Worm (Caenorhabditis elegans) whole organism, L4 larva: ENCODE results near the gene chil-15.
"Not testable (repeated sequence)": the region's sequence is repeated elsewhere in the genome, so short reads cannot be mapped to it uniquely, and the experiment has no call there.

Experiments used
- ZK546.5 ChIP-seq, 2 experiments: sonication (generic microtip); optimal IDR thresholded peaks; 2 replicates each; lab custom pipeline; 2017; ENCODE audit warnings: missing biosample characterization in 2 of 2, missing genetic modification characterization in 2 of 2
- ama-1 ChIP-seq: fragments of 150-350 bp; optimal IDR thresholded peaks from 2 replicates; lab custom pipeline; 2014; ENCODE audit warnings: inconsistent platforms, mixed read lengths
- ceh-20 ChIP-seq: fragments of 200-800 bp; sonication (Bioruptor generic); IDR thresholded peaks from 2 replicates; pipeline ENCODE4 v1.3.6; 2022; ENCODE audit warnings: missing genetic modification reagents, missing genetic modification characterization, missing compliant biosample characterization
- ceh-28 ChIP-seq: fragments of 150-350 bp; optimal IDR thresholded peaks from 2 replicates; lab custom pipeline; 2014; ENCODE audit warnings: missing biosample characterization, missing genetic modification reagents, missing genetic modification characterization
- ceh-82 ChIP-seq: sonication (generic microtip); optimal IDR thresholded peaks from 2 replicates; lab custom pipeline; 2017; ENCODE audit warnings: missing biosample characterization, missing genetic modification characterization
- ces-1 ChIP-seq: fragments of 150-350 bp; sonication (generic microtip); optimal IDR thresholded peaks from 4 replicates; lab custom pipeline; 2014; ENCODE audit warnings: missing biosample characterization, missing genetic modification reagents, missing genetic modification characterization
- cey-2 ChIP-seq: sonication (generic microtip); optimal IDR thresholded peaks from 3 replicates; lab custom pipeline; 2017; ENCODE audit warnings: missing genetic modification characterization, mild to moderate bottlenecking, missing compliant biosample characterization, antibody characterized with exemption, borderline replicate concordance; ENCODE audit not compliant: insufficient read depth
- daf-8 ChIP-seq: fragments of 200-800 bp; sonication (Bioruptor generic); IDR thresholded peaks from 2 replicates; pipeline ENCODE4 v1.3.6; 2022; ENCODE audit warnings: missing genetic modification characterization, missing compliant biosample characterization
- dmd-6 ChIP-seq: fragments of 200-800 bp; sonication (Bioruptor generic); IDR thresholded peaks from 2 replicates; pipeline ENCODE4 v1.3.6; 2022; ENCODE audit warnings: missing genetic modification reagents, missing genetic modification characterization, missing compliant biosample characterization
- dpl-1 ChIP-seq: fragments of 150-350 bp; optimal IDR thresholded peaks from 2 replicates; lab custom pipeline; 2014; ENCODE audit warnings: missing biosample characterization, missing genetic modification reagents, missing genetic modification characterization
- duxl-1 ChIP-seq: sonication (generic microtip); optimal IDR thresholded peaks from 2 replicates; lab custom pipeline; 2016; ENCODE audit warnings: mild to moderate bottlenecking, missing genetic modification characterization, moderate library complexity, missing compliant biosample characterization; ENCODE audit not compliant: poor library complexity
- egl-27 ChIP-seq: sonication (generic microtip); optimal IDR thresholded peaks from 3 replicates; lab custom pipeline; 2017; ENCODE audit warnings: missing biosample characterization, missing genetic modification reagents, missing genetic modification characterization
- egl-43 ChIP-seq: fragments of 200-800 bp; sonication (Bioruptor generic); IDR thresholded peaks from 2 replicates; pipeline ENCODE4 v1.3.6; 2022; ENCODE audit warnings: missing genetic modification reagents, missing genetic modification characterization, missing compliant biosample characterization
- fos-1 ChIP-seq: fragments of 150-350 bp; optimal IDR thresholded peaks from 2 replicates; lab custom pipeline; 2014; ENCODE audit warnings: missing biosample characterization, missing genetic modification characterization
- gei-8 ChIP-seq: fragments of 200-800 bp; sonication (Bioruptor generic); optimal IDR thresholded peaks from 2 replicates; lab custom pipeline; 2018; ENCODE audit warnings: mild to moderate bottlenecking, missing genetic modification characterization, missing compliant biosample characterization
- hmg-1.1 ChIP-seq: fragments of 200-800 bp; sonication (Bioruptor generic); IDR thresholded peaks from 2 replicates; pipeline ENCODE4 v1.3.6; 2022; ENCODE audit warnings: missing genetic modification reagents, missing genetic modification characterization, missing compliant biosample characterization
- lim-7 ChIP-seq: fragments of 200-800 bp; sonication (Bioruptor generic); IDR thresholded peaks from 2 replicates; pipeline ENCODE4 v1.3.6; 2022; ENCODE audit warnings: missing genetic modification characterization, missing compliant biosample characterization
- lin-13 ChIP-seq: fragments of 150-350 bp; optimal IDR thresholded peaks from 2 replicates; lab custom pipeline; 2014; ENCODE audit warnings: missing biosample characterization, missing genetic modification reagents, missing genetic modification characterization
- lin-39 ChIP-seq: fragments of 150-350 bp; optimal IDR thresholded peaks from 2 replicates; lab custom pipeline; 2014; ENCODE audit warnings: missing biosample characterization, missing genetic modification reagents, missing genetic modification characterization
- mdt-29 ChIP-seq: fragments of 200-800 bp; sonication (Bioruptor generic); IDR thresholded peaks from 2 replicates; pipeline ENCODE4 v1.3.6; 2022; ENCODE audit warnings: missing genetic modification reagents, missing genetic modification characterization, missing compliant biosample characterization
- mxl-2 ChIP-seq: fragments of 200-800 bp; sonication (Bioruptor generic); conservative IDR thresholded peaks from 2 replicates; pipeline ENCODE4 v1.3.6; 2022; ENCODE audit warnings: missing genetic modification reagents, missing genetic modification characterization, missing compliant biosample characterization
- nhr-237 ChIP-seq: sonication (generic microtip); optimal IDR thresholded peaks from 2 replicates; lab custom pipeline; 2017; ENCODE audit warnings: missing biosample characterization, missing genetic modification characterization
- nhr-41 ChIP-seq: fragments of 200-800 bp; sonication (Bioruptor generic); IDR thresholded peaks from 2 replicates; pipeline ENCODE4 v1.3.6; 2022; ENCODE audit warnings: missing genetic modification reagents, missing genetic modification characterization, missing compliant biosample characterization
- nhr-77 ChIP-seq: fragments of 150-350 bp; optimal IDR thresholded peaks from 2 replicates; lab custom pipeline; 2014; ENCODE audit warnings: missing biosample characterization, missing genetic modification characterization
- rbr-2 ChIP-seq: sonication (generic microtip); optimal IDR thresholded peaks from 2 replicates; lab custom pipeline; 2016; ENCODE audit warnings: missing genotype, missing genetic modification characterization, missing compliant biosample characterization
- set-16 ChIP-seq: fragments of 200-800 bp; sonication (Bioruptor generic); IDR thresholded peaks from 2 replicates; pipeline ENCODE4 v1.3.6; 2022; ENCODE audit warnings: missing genetic modification reagents, missing genetic modification characterization, missing compliant biosample characterization
- snpc-4 ChIP-seq: fragments of 150-350 bp; optimal IDR thresholded peaks from 2 replicates; lab custom pipeline; 2014; ENCODE audit warnings: missing biosample characterization, missing genetic modification characterization
- spr-3 ChIP-seq: fragments of 200-800 bp; sonication (Bioruptor generic); optimal IDR thresholded peaks from 2 replicates; lab custom pipeline; 2018; ENCODE audit warnings: mild to moderate bottlenecking, missing genetic modification characterization, missing compliant biosample characterization
- tra-1 ChIP-seq: fragments of 200-800 bp; sonication (Bioruptor generic); IDR thresholded peaks from 2 replicates; pipeline ENCODE4 v1.3.6; 2022; ENCODE audit warnings: missing genetic modification reagents, missing genetic modification characterization, missing compliant biosample characterization
- unc-130 ChIP-seq: sonication (generic microtip); optimal IDR thresholded peaks from 2 replicates; lab custom pipeline; 2016; ENCODE audit warnings: missing genetic modification reagents, missing genetic modification characterization, missing compliant biosample characterization
- unc-39 ChIP-seq: sonication (generic microtip); optimal IDR thresholded peaks from 2 replicates; lab custom pipeline; 2017; ENCODE audit warnings: missing biosample characterization, missing genetic modification characterization
- vab-7 ChIP-seq: fragments of 200-800 bp; sonication (Bioruptor generic); IDR thresholded peaks from 2 replicates; pipeline ENCODE4 v1.3.6; 2022; ENCODE audit warnings: missing genetic modification reagents, missing genetic modification characterization, missing compliant biosample characterization
- zag-1 ChIP-seq: fragments of 150-350 bp; optimal IDR thresholded peaks from 2 replicates; lab custom pipeline; 2014; ENCODE audit warnings: missing biosample characterization, missing genetic modification characterization

chil-15 gene

DNA sequence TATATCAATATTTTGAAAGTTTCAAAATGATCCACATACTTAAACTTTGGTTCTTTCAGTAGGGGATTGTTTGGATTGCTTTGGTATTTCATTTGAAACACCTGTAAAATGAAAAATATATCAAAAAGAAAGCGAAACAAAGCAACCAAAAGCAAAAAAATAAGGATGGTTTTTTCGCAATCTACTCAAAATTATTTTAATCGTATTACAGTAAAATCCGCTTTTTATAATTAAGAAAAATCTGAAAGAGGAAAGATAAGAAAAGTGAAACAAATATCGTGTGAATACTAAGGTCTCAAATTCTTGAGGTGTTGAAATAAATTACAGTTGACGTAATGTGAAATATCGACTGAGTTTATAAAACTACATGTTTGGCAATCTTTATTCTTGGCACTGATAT, 22.7 kb upstream of the chil-15 start, which contains the start of gene chil-22 (continued):
- TF ChIP-seq egl-27 (tag; lab: Kevin White, UChicago): no peak

- TF ChIP-seq fos-1; ceh-82 (tag; lab: Kevin White, UChicago); zag-1: not testable (repeated sequence)
Measured at ce11 chrII:9461881-9462280, 18.5 kb upstream of the chil-15 start, which contains the start of gene chil-21. chil-21 (minus strand) TSS chrII:9461981.

- not testable (repeated sequence) for TF ChIP-seq snpc-4 (tag; lab: Kevin White, UChicago); fos-1; rbr-2 (tag; lab: Kevin White, UChicago)
Measured at ce11 chrII:9459462-9459861, 16.0 kb upstream of the chil-15 start, which contains the start of gene R09D1.14. R09D1.14 (minus strand) TSS chrII:9459562.

- no peak for TF ChIP-seq cey-2 (tag; lab: Kevin White, UChicago)
- no peak; the same call in 1 of the 2 replicates for TF ChIP-seq dmd-6 (GFP tag; lab: Robert Waterston, UW)
- no peak for TF ChIP-seq daf-8
- TF ChIP-seq nhr-77 (tag; lab: Kevin White, UChicago): no peak
Measured at ce11 chrII:9454304-9454703, 10.9 kb upstream of the chil-15 start, which contains the start of gene chil-19. chil-19 (minus strand) TSS chrII:9454404.

DNA sequence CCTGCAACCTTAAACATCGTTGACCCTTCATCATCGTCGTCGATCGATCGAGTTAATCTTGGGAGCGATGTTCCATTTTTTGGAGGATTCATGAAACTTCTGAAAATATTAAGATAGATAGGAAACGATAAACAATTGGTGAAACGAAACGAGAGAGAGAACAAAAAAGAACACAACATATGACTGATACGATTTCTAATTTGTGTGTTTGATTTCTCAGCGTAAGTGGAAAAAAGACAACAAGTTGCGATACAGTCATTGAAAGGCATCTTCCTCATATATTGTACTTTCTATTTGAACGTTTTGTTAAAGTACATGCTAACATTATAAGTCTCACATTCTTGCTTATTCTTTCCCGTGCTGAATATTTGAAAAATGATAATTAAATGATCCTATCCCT, 8.8 kb upstream of the chil-15 start, which contains the start of gene R09D1.12:
Gene R09D1.12, minus strand, starts transcription at position 101 of the 400 bp plus-strand sequence.
- not testable (repeated sequence) for TF ChIP-seq ceh-20 (GFP tag; lab: Robert Waterston, UW); ama-1; set-16 (GFP tag; lab: Robert Waterston, UW)

DNA sequence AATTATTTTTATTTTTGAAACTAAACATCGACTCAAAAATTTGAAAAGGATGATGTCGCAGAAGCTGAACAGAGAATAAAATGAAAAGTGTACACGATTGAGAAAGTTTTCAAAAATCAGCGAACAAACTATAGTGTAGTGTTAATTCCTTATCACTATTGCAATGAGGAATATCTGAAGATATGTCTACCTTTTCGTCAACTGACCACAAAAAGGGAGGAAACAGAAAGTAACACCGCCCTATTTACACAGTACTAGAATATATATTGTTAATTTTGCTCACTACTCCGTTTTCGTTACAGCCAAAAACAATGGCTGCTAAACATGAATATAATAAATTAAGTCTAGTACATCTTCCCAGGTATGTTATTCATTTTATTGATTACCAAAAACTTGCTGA, 4.5 kb upstream of the chil-15 start, which contains the start of gene chil-18:
Gene chil-18, plus strand, starts transcription at position 301 of the 400 bp plus-strand sequence.
- TF ChIP-seq hmg-1.1 (no peak), duxl-1 (tag; lab: Kevin White, UChicago) (no peak), egl-27 (tag; lab: Kevin White, UChicago) (no peak), zag-1 (no peak), cey-2 (tag; lab: Kevin White, UChicago) (no peak)

ce11 chrII:9445368-9445767, 1.9 kb upstream of the chil-15 start, which contains the start of gene R09D1.13:
R09D1.13 (minus strand) TSS chrII:9445468.
- TF ChIP-seq vab-7 (GFP tag; lab: Robert Waterston, UW) (no peak), duxl-1 (tag; lab: Kevin White, UChicago) (no peak)

DNA sequence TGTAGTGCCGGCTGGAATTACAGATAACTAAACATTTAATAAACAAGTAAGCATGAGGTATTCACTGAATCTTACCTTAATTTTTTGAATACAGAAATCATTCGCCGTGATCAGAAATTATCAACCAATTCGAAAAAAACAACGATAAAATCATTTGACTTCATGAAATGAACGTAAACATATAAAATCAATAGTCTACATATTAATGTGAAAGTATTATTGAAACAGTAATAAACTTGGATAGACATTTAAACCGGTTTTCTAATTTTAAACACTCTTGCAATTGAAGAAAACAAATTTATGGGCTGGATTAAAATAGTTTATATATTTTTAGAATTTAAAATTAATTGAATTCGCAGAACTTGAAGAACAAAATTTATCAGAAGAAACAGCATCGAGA, 1.6 kb downstream of the chil-15 start, which contains the start of gene chil-16:
Gene chil-16, minus strand, starts transcription at position 101 of the 400 bp plus-strand sequence.
- TF ChIP-seq nhr-237: no peak
- no peak for TF ChIP-seq lim-7 (GFP tag; lab: Robert Waterston, UW)
- TF ChIP-seq lin-39 (tag; lab: Kevin White, UChicago): no peak
- TF ChIP-seq spr-3 (GFP tag; lab: Kevin White, UChicago): no peak
- no peak for TF ChIP-seq mdt-29 (GFP tag; lab: Robert Waterston, UW)
- no peak for TF ChIP-seq cey-2 (tag; lab: Kevin White, UChicago)
- no peak for TF ChIP-seq ces-1 (GFP tag; lab: Kevin White, UChicago)
- TF ChIP-seq egl-43: no peak
- TF ChIP-seq ZK546.5 (tag; optimal IDR thresholded peaks at IDR 0.05; lab: Kevin White, UChicago): no peak
- TF ChIP-seq snpc-4 (tag; lab: Kevin White, UChicago): no peak
- TF ChIP-seq ama-1: no peak
- no peak for TF ChIP-seq lin-13
- TF ChIP-seq ceh-28 (tag; lab: Kevin White, UChicago): no peak
- no peak for TF ChIP-seq dpl-1
- no peak for TF ChIP-seq unc-130 (GFP tag; lab: Kevin White, UChicago)
- no peak for TF ChIP-seq nhr-41 (GFP tag; lab: Robert Waterston, UW)
- no peak for TF ChIP-seq tra-1 (GFP tag; lab: Robert Waterston, UW)
- TF ChIP-seq unc-39: no peak
- TF ChIP-seq gei-8 (GFP tag; lab: Kevin White, UChicago): no peak
- no peak for TF ChIP-seq mxl-2 (GFP tag; lab: Robert Waterston, UW)
